Worm (Caenorhabditis elegans): ENCODE measurements around the gene Y111B2A.2.

Y111B2A.2 gene

DNA sequence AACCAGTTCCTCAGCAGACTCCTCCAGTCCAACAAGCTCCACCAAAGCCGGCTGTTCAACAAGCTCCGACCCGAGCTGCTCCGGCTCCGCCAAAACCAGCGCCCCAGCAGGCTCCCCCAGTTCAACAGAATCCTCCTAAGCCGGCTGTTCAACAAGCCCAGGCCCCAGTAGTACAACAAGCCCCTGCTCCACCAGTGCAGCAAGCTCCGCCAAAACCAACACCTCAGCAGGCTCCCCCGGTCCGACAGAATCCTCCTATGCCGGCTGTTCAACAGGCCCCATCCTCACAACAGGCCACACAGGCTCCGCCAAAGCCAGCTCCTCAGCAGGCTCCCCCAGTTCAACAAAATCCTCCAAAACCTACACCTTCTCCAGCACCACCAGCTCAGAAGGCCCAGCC lies 25.3 kb upstream of the Y111B2A.2 start:
- no peak for TF ChIP-seq ztf-29 (GFP tag; IDR thresholded peaks at IDR 0.05)

ce11 chrIII:12472497-12472896 lies 23.4 kb upstream of the Y111B2A.2 start, which contains the start of gene cccp-1:
Gene cccp-1, plus strand, starts transcription at chrIII:12472873.
- TF ChIP-seq klf-2 (GFP tag; conservative IDR thresholded peaks at IDR 0.05) (no peak), ref-1 (GFP tag; conservative IDR thresholded peaks at IDR 0.05) (no peak), T22C8.4 (GFP tag; IDR thresholded peaks at IDR 0.05) (peak; percentile 77; the same call in 1 of the 2 replicates), ztf-23 (GFP tag; IDR thresholded peaks at IDR 0.05) (0 out of 2 replicates have a peak, but pooled peaks have one; percentile 6)

- TF ChIP-seq cog-1 (tag; optimal IDR thresholded peaks at IDR 0.05) = no peak
- TF ChIP-seq ztf-23 (GFP tag; IDR thresholded peaks at IDR 0.05) = no peak
- no peak for TF ChIP-seq klf-2 (GFP tag; conservative IDR thresholded peaks at IDR 0.05)
- no peak for TF ChIP-seq ztf-29 (GFP tag; IDR thresholded peaks at IDR 0.05)
- TF ChIP-seq tab-1 (GFP tag; IDR thresholded peaks at IDR 0.05) = no peak
- no peak for TF ChIP-seq T22C8.4 (GFP tag; IDR thresholded peaks at IDR 0.05)
- TF ChIP-seq med-1 (GFP tag; optimal IDR thresholded peaks at IDR 0.05; ENCODE audit: insufficient read depth) = no peak
- TF ChIP-seq flt-1 (GFP tag; IDR thresholded peaks at IDR 0.05) = no peak
- no peak for TF ChIP-seq ref-1 (GFP tag; conservative IDR thresholded peaks at IDR 0.05)
Measured at ce11 chrIII:12484432-12484831, 11.5 kb upstream of the Y111B2A.2 start, which contains the start of gene arrd-16. Gene arrd-16, plus strand, starts transcription at chrIII:12484732.

DNA sequence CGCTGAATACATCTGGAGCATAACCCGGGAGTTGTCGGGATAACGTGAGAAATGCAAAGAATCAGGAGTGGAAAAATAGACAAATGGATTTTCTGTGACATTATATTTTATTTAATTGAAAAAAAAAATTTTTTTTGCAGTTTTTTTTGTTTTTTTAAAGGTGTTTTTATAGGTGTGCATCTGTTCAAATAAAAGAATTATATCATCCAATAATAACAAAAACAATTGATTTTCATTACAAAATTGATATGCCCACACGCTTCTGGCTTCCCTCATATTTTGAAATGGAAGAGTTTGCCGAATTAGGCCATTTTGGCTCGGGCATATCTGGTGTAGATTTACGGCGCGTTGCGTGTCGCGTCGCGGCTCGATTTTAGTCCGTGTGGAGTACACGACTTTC lies 3.9 kb upstream of the Y111B2A.2 start, which contains the start of gene Y49E10.25:
Gene Y49E10.25, minus strand, starts transcription at position 101 of the 400 bp plus-strand sequence.
- TF ChIP-seq med-1 (GFP tag; optimal IDR thresholded peaks at IDR 0.05; ENCODE audit: insufficient read depth) (no peak), ztf-23 (GFP tag; IDR thresholded peaks at IDR 0.05) (no peak), T22C8.4 (GFP tag; IDR thresholded peaks at IDR 0.05) (no peak), ztf-29 (GFP tag; IDR thresholded peaks at IDR 0.05) (no peak), tab-1 (GFP tag; IDR thresholded peaks at IDR 0.05) (no peak), flt-1 (GFP tag; IDR thresholded peaks at IDR 0.05) (no peak), klf-2 (GFP tag; conservative IDR thresholded peaks at IDR 0.05) (no peak), ref-1 (GFP tag; conservative IDR thresholded peaks at IDR 0.05) (no peak)

DNA sequence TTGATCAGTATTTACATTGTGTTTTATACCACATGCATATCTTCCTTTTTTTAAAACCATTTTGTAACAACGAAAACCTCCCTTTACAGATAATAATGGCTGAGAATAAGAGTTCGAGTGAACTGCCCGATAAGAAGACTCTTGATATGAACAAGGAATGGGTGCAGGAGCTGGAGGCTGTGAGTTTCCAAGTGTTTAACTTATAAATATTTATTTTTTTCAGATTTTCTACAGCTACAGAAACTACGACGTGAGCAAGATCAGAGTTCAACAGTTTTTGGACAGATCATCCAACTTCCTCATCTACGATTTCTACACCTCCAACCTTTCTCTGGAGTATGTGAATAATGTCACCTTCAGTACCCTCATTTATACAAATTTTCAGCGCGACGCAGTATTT lies 563 bp downstream of the Y111B2A.2 start, which contains the start of gene herd-1:
Gene herd-1, plus strand, starts transcription at position 90 of the 400 bp plus-strand sequence.
- TF ChIP-seq med-1 (GFP tag; optimal IDR thresholded peaks at IDR 0.05; ENCODE audit: insufficient read depth) = no peak
- no peak for TF ChIP-seq T22C8.4 (GFP tag; IDR thresholded peaks at IDR 0.05)
- no peak for TF ChIP-seq ref-1 (GFP tag; conservative IDR thresholded peaks at IDR 0.05)
- no peak for TF ChIP-seq tab-1 (GFP tag; IDR thresholded peaks at IDR 0.05)
- no peak for TF ChIP-seq cog-1 (tag; optimal IDR thresholded peaks at IDR 0.05)
- TF ChIP-seq ztf-29 (GFP tag; IDR thresholded peaks at IDR 0.05) = no peak
- no peak for TF ChIP-seq klf-2 (GFP tag; conservative IDR thresholded peaks at IDR 0.05)
- TF ChIP-seq ztf-23 (GFP tag; IDR thresholded peaks at IDR 0.05) = no peak
- no peak for TF ChIP-seq flt-1 (GFP tag; IDR thresholded peaks at IDR 0.05)

- TF ChIP-seq ztf-23 (GFP tag; IDR thresholded peaks at IDR 0.05) = no peak
- TF ChIP-seq tab-1 (GFP tag; IDR thresholded peaks at IDR 0.05) = no peak
- TF ChIP-seq ztf-29 (GFP tag; IDR thresholded peaks at IDR 0.05) = no peak
- TF ChIP-seq T22C8.4 (GFP tag; IDR thresholded peaks at IDR 0.05) = no peak
- no peak for TF ChIP-seq ref-1 (GFP tag; conservative IDR thresholded peaks at IDR 0.05)
- no peak for TF ChIP-seq cog-1 (tag; optimal IDR thresholded peaks at IDR 0.05)
- TF ChIP-seq klf-2 (GFP tag; conservative IDR thresholded peaks at IDR 0.05) = no peak
- TF ChIP-seq flt-1 (GFP tag; IDR thresholded peaks at IDR 0.05) = no peak
- no peak for TF ChIP-seq med-1 (GFP tag; optimal IDR thresholded peaks at IDR 0.05; ENCODE audit: insufficient read depth)
Measured at ce11 chrIII:12499245-12499644, 3.4 kb downstream of the Y111B2A.2 start, which contains the start of gene sql-1. Gene sql-1, plus strand, starts transcription at chrIII:12499557.

DNA sequence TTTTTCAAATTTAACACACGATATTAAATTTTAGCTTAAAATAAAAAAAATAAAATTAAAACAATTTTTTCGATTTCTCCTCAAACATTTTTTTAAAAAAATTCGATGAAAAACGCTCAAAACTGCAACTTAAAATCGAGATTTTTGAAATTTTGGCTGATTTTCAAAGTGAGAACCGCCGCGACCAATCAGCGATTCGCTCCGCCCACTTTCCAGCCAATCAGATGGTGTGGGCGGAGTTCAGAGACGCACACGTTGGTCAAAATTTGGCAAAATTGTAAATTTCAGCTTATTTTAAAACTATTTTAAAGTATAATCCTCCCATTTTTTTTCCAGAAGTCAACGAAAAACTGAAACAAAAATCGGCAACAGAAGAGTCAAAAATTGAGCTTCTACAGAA lies 14.6 kb downstream of the Y111B2A.2 start:
- no peak for TF ChIP-seq ztf-23 (GFP tag; IDR thresholded peaks at IDR 0.05)
- TF ChIP-seq T22C8.4 (GFP tag; IDR thresholded peaks at IDR 0.05) = no peak
- TF ChIP-seq med-1 (GFP tag; optimal IDR thresholded peaks at IDR 0.05; ENCODE audit: insufficient read depth) = no peak
- no peak for TF ChIP-seq ref-1 (GFP tag; conservative IDR thresholded peaks at IDR 0.05)
- no peak for TF ChIP-seq flt-1 (GFP tag; IDR thresholded peaks at IDR 0.05)
- TF ChIP-seq ztf-29 (GFP tag; IDR thresholded peaks at IDR 0.05) = no peak
- no peak for TF ChIP-seq cog-1 (tag; optimal IDR thresholded peaks at IDR 0.05)
- TF ChIP-seq klf-2 (GFP tag; conservative IDR thresholded peaks at IDR 0.05) = no peak
- no peak for TF ChIP-seq tab-1 (GFP tag; IDR thresholded peaks at IDR 0.05)

- TF ChIP-seq T22C8.4 (GFP tag; IDR thresholded peaks at IDR 0.05) (peak; percentile 47; the same call in 1 of the 2 replicates), cog-1 (tag; optimal IDR thresholded peaks at IDR 0.05) (no peak)
Measured at ce11 chrIII:12517674-12518073, 21.8 kb downstream of the Y111B2A.2 start.

ce11 chrIII:12528029-12528428 lies 32.1 kb downstream of the Y111B2A.2 start:
- TF ChIP-seq flt-1 (GFP tag; IDR thresholded peaks at IDR 0.05) (no peak), ztf-23 (GFP tag; IDR thresholded peaks at IDR 0.05) (peak; percentile 68), ztf-29 (GFP tag; IDR thresholded peaks at IDR 0.05) (no peak), klf-2 (GFP tag; conservative IDR thresholded peaks at IDR 0.05) (no peak)

DNA sequence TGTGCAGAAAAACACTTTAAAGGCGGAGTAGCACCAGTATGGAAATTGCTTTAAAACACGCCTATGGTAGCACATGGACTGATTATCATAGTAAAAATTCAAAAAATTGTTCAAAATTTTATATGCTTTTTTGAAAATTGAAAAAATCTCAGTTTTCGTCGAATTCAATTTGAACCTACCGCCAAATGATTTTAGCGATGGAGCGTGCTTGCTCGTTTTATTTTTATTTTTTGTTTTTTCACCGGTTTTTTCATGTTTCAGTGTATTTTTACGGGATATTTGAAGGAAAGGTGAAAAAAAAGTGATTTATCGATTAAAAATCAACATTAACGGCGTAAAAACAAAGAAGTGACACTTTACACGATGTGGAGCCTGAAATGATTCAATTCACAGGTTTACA lies 38.0 kb downstream of the Y111B2A.2 start:
- TF ChIP-seq klf-2 (GFP tag; conservative IDR thresholded peaks at IDR 0.05) (no peak), med-1 (GFP tag; optimal IDR thresholded peaks at IDR 0.05; ENCODE audit: insufficient read depth) (no peak), T22C8.4 (GFP tag; IDR thresholded peaks at IDR 0.05) (no peak), tab-1 (GFP tag; IDR thresholded peaks at IDR 0.05) (no peak), flt-1 (GFP tag; IDR thresholded peaks at IDR 0.05) (no peak)

Data from whole organism, midembryonic.